Worm (Caenorhabditis elegans) whole organism, early embryonic: ENCODE results near the gene lam-2.

Experiments used
- B0310.2 ChIP-seq: sonication (generic microtip); optimal IDR thresholded peaks from 2 replicates; lab custom pipeline; 2016; ENCODE audit warnings: mild to moderate bottlenecking, missing genetic modification characterization, missing compliant biosample characterization
- F13C5.2 ChIP-seq: sonication (generic microtip); optimal IDR thresholded peaks from 2 replicates; lab custom pipeline; 2017; ENCODE audit warnings: mild to moderate bottlenecking, missing genetic modification characterization, inconsistent platforms, missing compliant biosample characterization
- aly-1 ChIP-seq: sonication (generic microtip); optimal IDR thresholded peaks from 2 replicates; lab custom pipeline; 2016; ENCODE audit warnings: missing genetic modification characterization, missing compliant biosample characterization
- ama-1 ChIP-seq: fragments of 150-350 bp; optimal IDR thresholded peaks from 2 replicates; lab custom pipeline; 2014
- ceh-13 ChIP-seq: fragments of 200-800 bp; sonication (Bioruptor generic); optimal IDR thresholded peaks from 2 replicates; lab custom pipeline; 2018; ENCODE audit warnings: mild to moderate bottlenecking, missing genetic modification characterization, missing compliant biosample characterization
- ceh-36 ChIP-seq: sonication (generic microtip); optimal IDR thresholded peaks from 2 replicates; lab custom pipeline; 2016; ENCODE audit warnings: missing genetic modification characterization, inconsistent platforms, missing compliant biosample characterization
- ets-7 ChIP-seq: sonication (generic microtip); optimal IDR thresholded peaks from 2 replicates; lab custom pipeline; 2016; ENCODE audit warnings: missing genotype, missing genetic modification characterization, missing compliant biosample characterization
- flt-1 ChIP-seq: fragments of 200-800 bp; sonication (Bioruptor generic); IDR thresholded peaks from 2 replicates; pipeline ENCODE4 v1.3.6; 2022; ENCODE audit warnings: missing genetic modification characterization, missing compliant biosample characterization
- hmbx-1 ChIP-seq: sonication (generic microtip); optimal IDR thresholded peaks from 2 replicates; lab custom pipeline; 2016; ENCODE audit warnings: mild to moderate bottlenecking, missing genetic modification characterization, missing compliant biosample characterization
- hmg-4 ChIP-seq: fragments of 200-800 bp; sonication (Bioruptor generic); optimal IDR thresholded peaks from 2 replicates; lab custom pipeline; 2018; ENCODE audit warnings: mild to moderate bottlenecking, missing genetic modification characterization, missing compliant biosample characterization
- hnd-1 ChIP-seq: sonication (generic microtip); optimal IDR thresholded peaks from 2 replicates; lab custom pipeline; 2016; ENCODE audit warnings: missing genetic modification characterization, missing compliant biosample characterization
- pes-1 ChIP-seq: fragments of 200-800 bp; sonication (Bioruptor generic); IDR thresholded peaks from 2 replicates; pipeline ENCODE4 v1.3.6; 2022; ENCODE audit warnings: missing genetic modification reagents, missing genetic modification characterization, missing compliant biosample characterization
- scrt-1 ChIP-seq: fragments of 200-800 bp; sonication (Bioruptor generic); IDR thresholded peaks from 2 replicates; pipeline ENCODE4 v1.3.6; 2022; ENCODE audit warnings: missing genetic modification characterization, missing compliant biosample characterization
- sea-1 ChIP-seq: fragments of 200-800 bp; sonication (Bioruptor generic); conservative IDR thresholded peaks from 2 replicates; pipeline ENCODE4 v1.3.6; 2022; ENCODE audit warnings: missing genetic modification characterization, missing compliant biosample characterization
- tbx-11 ChIP-seq: fragments of 200-800 bp; sonication (Bioruptor generic); IDR thresholded peaks from 2 replicates; pipeline ENCODE4 v1.3.6; 2022; ENCODE audit warnings: missing genetic modification characterization, missing compliant biosample characterization
- tbx-37 ChIP-seq: fragments of 200-800 bp; sonication (Bioruptor generic); conservative IDR thresholded peaks from 2 replicates; pipeline ENCODE4 v1.3.6; 2022; ENCODE audit warnings: missing genetic modification reagents, missing genetic modification characterization, missing compliant biosample characterization
- tra-4 ChIP-seq: sonication (generic microtip); optimal IDR thresholded peaks from 2 replicates; lab custom pipeline; 2017; ENCODE audit warnings: missing genetic modification characterization, missing compliant biosample characterization

lam-2 gene

DNA sequence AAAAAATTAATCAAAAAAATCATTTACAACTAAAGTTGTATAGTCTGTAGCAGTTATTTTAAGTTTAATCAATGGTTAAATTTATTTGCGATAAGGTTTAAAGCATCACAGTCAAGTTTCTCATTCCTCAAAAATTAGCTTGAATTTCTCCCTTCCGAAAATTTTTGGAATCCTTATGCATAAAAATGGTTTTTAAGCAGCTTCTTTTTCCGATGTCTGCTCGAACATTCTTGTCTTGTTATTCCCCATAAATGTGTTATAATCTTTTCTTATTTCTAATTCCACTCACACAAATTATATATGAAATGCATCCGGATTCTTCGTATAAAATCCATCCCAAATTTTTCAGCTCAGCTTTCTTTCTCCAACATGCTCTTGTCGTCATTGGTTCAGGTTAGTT, 49.6 kb downstream of the lam-2 start, which contains the start of gene C36B7.3:
TSS of gene C36B7.3 (plus strand) at position 301 of the 400 bp plus-strand sequence.
- TF ChIP-seq ama-1 (no peak), ceh-13 (GFP tag; lab: Kevin White, UChicago) (no peak), scrt-1 (no peak), hmbx-1 (no peak), B0310.2 (tag; lab: Kevin White, UChicago) (no peak), hnd-1 (tag; lab: Kevin White, UChicago) (no peak), sea-1 (GFP tag; lab: Robert Waterston, UW) (no peak), ceh-36 (tag; lab: Kevin White, UChicago) (no peak), tra-4 (tag; lab: Kevin White, UChicago) (no peak), F13C5.2 (tag; lab: Kevin White, UChicago) (no peak), ets-7 (no peak), hmg-4 (GFP tag; lab: Kevin White, UChicago) (no peak), tbx-37 (GFP tag; lab: Robert Waterston, UW) (no peak), aly-1 (tag; lab: Kevin White, UChicago) (no peak), flt-1 (GFP tag; lab: Robert Waterston, UW) (no peak), pes-1 (no peak), tbx-11 (GFP tag; lab: Robert Waterston, UW) (no peak)

DNA sequence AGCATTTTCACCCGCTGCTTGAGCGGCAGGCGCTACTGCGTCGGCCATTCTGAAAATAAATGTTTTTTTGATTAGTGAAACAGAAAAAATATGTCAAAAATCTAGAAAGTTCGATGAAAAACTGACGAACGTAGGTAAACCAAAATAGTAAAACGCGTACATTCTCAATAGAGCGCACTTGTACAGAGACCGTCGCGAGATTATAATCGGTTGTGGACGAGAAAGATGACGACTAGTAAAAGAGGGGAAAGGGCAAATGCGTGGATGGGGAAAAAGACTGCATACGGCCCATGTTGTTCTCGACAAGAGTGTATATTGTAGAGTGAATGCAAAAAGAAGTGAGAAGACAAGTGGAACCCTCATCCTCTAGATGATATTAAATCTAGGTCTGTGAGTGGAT, 50.7 kb downstream of the lam-2 start, which contains the start of gene C36B7.6:
TSS of gene C36B7.6 (minus strand) at position 49 of the 400 bp plus-strand sequence.
- TF ChIP-seq ama-1 (no peak), hnd-1 (tag; lab: Kevin White, UChicago) (no peak), F13C5.2 (tag; lab: Kevin White, UChicago) (no peak), aly-1 (tag; lab: Kevin White, UChicago) (peak; percentile 3), hmg-4 (GFP tag; lab: Kevin White, UChicago) (peak; percentile 16)

DNA sequence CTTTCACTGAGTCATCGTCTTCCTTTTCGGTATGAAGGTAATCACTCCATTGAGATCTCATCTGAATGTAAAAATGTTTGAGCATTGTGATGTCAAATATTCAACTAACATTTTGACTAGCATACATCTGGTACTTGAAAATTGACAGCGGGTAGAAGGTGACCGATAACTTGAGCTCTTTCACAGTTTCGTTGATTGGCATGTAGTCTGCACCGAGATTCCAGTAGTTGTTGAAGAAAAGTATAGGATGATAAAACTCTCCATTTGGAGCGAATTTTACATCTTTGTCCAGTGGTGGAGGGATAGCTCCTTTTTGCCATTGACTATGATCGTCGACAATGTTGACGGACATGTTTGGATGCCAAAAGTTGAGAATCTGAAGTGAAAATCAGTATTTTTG, 52.0 kb downstream of the lam-2 start:
- TF ChIP-seq F13C5.2 (tag; lab: Kevin White, UChicago) = no peak
- TF ChIP-seq ets-7 = no peak
- no peak for TF ChIP-seq tra-4 (tag; lab: Kevin White, UChicago)
- TF ChIP-seq aly-1 (tag; lab: Kevin White, UChicago) = no peak
- no peak for TF ChIP-seq ceh-13 (GFP tag; lab: Kevin White, UChicago)
- no peak for TF ChIP-seq ama-1
- TF ChIP-seq pes-1 = no peak
- no peak for TF ChIP-seq scrt-1
- no peak for TF ChIP-seq hnd-1 (tag; lab: Kevin White, UChicago)
- no peak for TF ChIP-seq tbx-11 (GFP tag; lab: Robert Waterston, UW)
- no peak for TF ChIP-seq sea-1 (GFP tag; lab: Robert Waterston, UW)
- no peak for TF ChIP-seq B0310.2 (tag; lab: Kevin White, UChicago)
- TF ChIP-seq hmbx-1 = no peak
- no peak for TF ChIP-seq tbx-37 (GFP tag; lab: Robert Waterston, UW)
- no peak for TF ChIP-seq flt-1 (GFP tag; lab: Robert Waterston, UW)
- no peak for TF ChIP-seq hmg-4 (GFP tag; lab: Kevin White, UChicago)
- TF ChIP-seq ceh-36 (tag; lab: Kevin White, UChicago) = no peak

DNA sequence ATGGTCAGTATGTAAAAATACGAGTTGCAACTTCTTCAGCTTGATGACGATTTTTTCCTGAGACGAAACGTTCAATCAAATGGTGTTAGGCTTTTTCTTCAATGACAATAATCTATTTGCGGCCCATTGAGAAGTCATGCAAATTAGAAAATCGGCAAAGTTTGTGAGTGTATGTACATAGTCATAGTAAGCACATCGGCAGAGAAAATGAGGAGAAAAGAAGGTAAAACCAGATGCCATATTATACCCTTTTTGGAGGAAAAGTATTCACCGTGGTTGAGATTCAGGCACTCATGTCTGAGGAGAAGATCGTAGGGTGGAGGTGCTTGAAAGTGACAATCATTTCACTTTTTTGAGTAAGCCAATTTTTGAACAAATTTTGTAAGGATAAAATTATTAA, 54.7 kb downstream of the lam-2 start, which contains the start of gene C36B7.5:
TSS of gene C36B7.5 (minus strand) at position 101 of the 400 bp plus-strand sequence.
- TF ChIP-seq scrt-1 (no peak), ceh-36 (tag; lab: Kevin White, UChicago) (no peak), hnd-1 (tag; lab: Kevin White, UChicago) (no peak), hmbx-1 (no peak), B0310.2 (tag; lab: Kevin White, UChicago) (no peak), tra-4 (tag; lab: Kevin White, UChicago) (no peak), ets-7 (no peak), sea-1 (GFP tag; lab: Robert Waterston, UW) (no peak), flt-1 (GFP tag; lab: Robert Waterston, UW) (no peak), ceh-13 (GFP tag; lab: Kevin White, UChicago) (no peak), aly-1 (tag; lab: Kevin White, UChicago) (no peak), F13C5.2 (tag; lab: Kevin White, UChicago) (no peak), hmg-4 (GFP tag; lab: Kevin White, UChicago) (no peak), pes-1 (no peak), tbx-37 (GFP tag; lab: Robert Waterston, UW) (no peak)
